Fruit fly (Drosophila melanogaster) S2 (cell line): ENCODE results near the gene Dip-B.

Experiments
- CG8478 ChIP-seq: fragments of >200 bp; optimal IDR thresholded peaks from 2 replicates; lab custom pipeline; 2018
- CTCF ChIP-seq, 2 experiments: fragments of >200 bp; optimal IDR thresholded peaks; 2 replicates each; lab custom pipeline; 2018

DNA sequence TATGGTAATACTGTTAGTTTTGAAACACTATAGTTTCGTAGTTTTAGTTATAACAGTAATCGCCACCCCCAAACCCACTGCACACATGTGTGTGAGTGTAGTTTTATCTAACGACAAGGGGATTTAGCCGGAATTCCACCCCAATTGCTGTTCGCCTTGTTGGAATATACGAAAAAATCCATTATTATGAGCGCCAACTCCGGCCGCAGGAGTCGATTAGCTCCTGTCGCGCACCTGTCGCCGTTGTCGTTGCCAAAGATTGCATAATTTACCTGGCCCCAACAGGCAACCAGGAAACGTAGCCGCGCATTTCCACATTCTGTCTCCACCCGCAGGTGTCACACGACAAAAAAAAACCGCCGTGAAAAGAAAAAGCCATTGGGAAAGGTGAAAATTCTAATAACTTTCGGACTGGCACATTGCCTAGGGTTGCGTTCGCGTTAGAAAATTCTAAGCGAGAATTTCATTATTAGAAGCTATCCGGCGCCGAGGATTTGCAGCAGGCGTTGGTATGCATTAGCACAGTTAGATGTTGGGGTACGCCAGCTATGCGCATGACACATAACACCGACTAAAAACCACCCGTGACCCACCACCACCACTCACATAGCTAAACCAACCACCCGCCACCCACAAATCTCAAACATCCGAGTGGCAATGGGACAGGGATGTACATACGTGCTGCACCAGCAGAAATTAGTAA, 21.2 kb downstream of the Dip-B start:
- TF ChIP-seq CTCF (optimal IDR thresholded peaks at IDR 0.05; lab: Kevin White, UChicago) (no peak), CG8478 (lab: Kevin White, UChicago) (no peak)
